Worm (Caenorhabditis elegans) whole organism, L4/young adult: ENCODE data around the gene F27E5.7.

Experiments
- W03F9.2 ChIP-seq: fragments of 150-350 bp; optimal IDR thresholded peaks from 2 replicates; lab custom pipeline; 2014; ENCODE audit warnings: missing biosample characterization, missing genetic modification characterization
- dao-5 ChIP-seq: sonication (generic microtip); optimal IDR thresholded peaks from 2 replicates; lab custom pipeline; 2016; ENCODE audit warnings: missing genotype, missing genetic modification characterization, moderate library complexity, missing compliant biosample characterization
- him-1 ChIP-seq: sonication (generic microtip); optimal IDR thresholded peaks from 2 replicates; lab custom pipeline; 2016; ENCODE audit warnings: missing genotype, missing genetic modification reagents, missing genetic modification characterization, missing compliant biosample characterization

The F27E5.7 gene

ce11 chrII:10155106-10155505 is 32.5 kb downstream of the F27E5.7 start, which contains the start of gene nlp-63:
TSS of gene nlp-63 (plus strand) at chrII:10155406.
- TF ChIP-seq him-1 (tag; lab: Kevin White, UChicago) (no peak), W03F9.2 (tag; lab: Kevin White, UChicago) (no peak)

DNA sequence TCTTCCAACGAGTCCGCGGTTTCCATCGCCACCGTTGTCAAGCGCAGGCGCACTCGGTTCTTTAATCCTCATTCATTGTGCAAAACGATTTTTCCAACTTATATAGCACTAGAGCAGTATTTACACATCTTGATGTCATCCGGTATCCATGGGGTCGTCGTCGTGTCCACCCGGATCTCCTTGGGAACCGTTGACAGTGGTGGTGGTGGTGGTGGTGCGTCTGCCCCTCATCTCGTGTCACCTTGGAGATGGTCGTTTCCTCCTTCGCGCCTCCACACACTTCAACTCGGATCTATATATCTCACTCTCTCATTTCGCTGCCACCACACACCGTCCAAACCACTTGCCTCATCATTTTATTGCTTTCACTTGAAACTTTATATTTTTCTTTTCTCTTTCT is 40.2 kb downstream of the F27E5.7 start:
- TF ChIP-seq W03F9.2 (tag; lab: Kevin White, UChicago) (no peak), dao-5 (no peak), him-1 (tag; lab: Kevin White, UChicago) (no peak)

ce11 chrII:10164137-10164536 is 41.6 kb downstream of the F27E5.7 start:
- TF ChIP-seq dao-5 (no peak), him-1 (tag; lab: Kevin White, UChicago) (no peak), W03F9.2 (tag; lab: Kevin White, UChicago) (no peak)

- no peak for TF ChIP-seq W03F9.2 (tag; lab: Kevin White, UChicago)
- TF ChIP-seq dao-5 = no peak
- no peak for TF ChIP-seq him-1 (tag; lab: Kevin White, UChicago)
Measured at ce11 chrII:10166365-10166764, 43.8 kb downstream of the F27E5.7 start.

ce11 chrII:10167731-10168130 is 45.2 kb downstream of the F27E5.7 start:
- no peak for TF ChIP-seq dao-5
- TF ChIP-seq him-1 (tag; lab: Kevin White, UChicago) = no peak
- no peak for TF ChIP-seq W03F9.2 (tag; lab: Kevin White, UChicago)

- TF ChIP-seq dao-5 = no peak
- peak; percentile 35 for TF ChIP-seq him-1 (tag; lab: Kevin White, UChicago)
Measured at ce11 chrII:10168905-10169782, 46.6 kb downstream of the F27E5.7 start, which contains the start of gene daf-19. TSS of gene daf-19 (minus strand) at chrII:10169346.

- TF ChIP-seq W03F9.2 (tag; lab: Kevin White, UChicago) (no peak), dao-5 (no peak), him-1 (tag; lab: Kevin White, UChicago) (no peak)
Measured at ce11 chrII:10170837-10171318, 48.3 kb downstream of the F27E5.7 start, which contains the start of gene gpd-4. TSS of gene gpd-4 (plus strand) at chrII:10171268.

DNA sequence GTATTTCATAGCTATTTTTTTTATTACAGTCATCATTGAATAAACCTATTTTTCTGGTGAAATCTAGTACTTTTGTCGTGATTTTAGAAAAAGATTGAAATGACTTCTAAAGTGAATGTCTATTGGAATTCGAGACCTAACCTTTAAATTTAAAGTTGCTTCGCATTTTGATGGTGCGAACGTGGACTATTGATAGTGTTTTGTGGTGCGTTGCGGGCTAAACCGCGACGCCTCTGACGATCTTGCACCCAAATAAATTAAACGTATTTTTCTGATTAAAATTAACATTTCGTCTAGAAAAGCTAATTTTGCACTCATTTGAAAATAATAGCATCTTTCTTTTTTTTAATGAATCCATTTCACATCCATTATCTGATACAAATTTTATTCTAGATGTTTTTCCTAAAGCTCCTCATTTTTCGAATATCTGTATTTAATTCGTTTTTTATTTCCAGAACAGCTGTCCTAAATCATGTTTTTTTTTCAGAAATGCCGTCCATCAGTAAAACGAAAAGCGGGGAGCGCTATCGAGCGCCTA is 49.9 kb downstream of the F27E5.7 start, which contains the start of gene wbp-11:
wbp-11 (plus strand) TSS at position 488 of the 538 bp plus-strand sequence.
- TF ChIP-seq W03F9.2 (tag; lab: Kevin White, UChicago) (no peak), him-1 (tag; lab: Kevin White, UChicago) (no peak), dao-5 (no peak)

- peak; percentile 22 for TF ChIP-seq him-1 (tag; lab: Kevin White, UChicago)
- no peak for TF ChIP-seq dao-5
Measured at ce11 chrII:10174338-10174737, 51.8 kb downstream of the F27E5.7 start, which contains the start of gene F33H1.4. TSS of gene F33H1.4 (plus strand) at chrII:10174648.
